Worm (Caenorhabditis elegans) whole organism, L1 larva: ENCODE data around the gene T22B7.22.

Source experiments
- C16A3.4 ChIP-seq: fragments of 150-350 bp; optimal IDR thresholded peaks from 2 replicates; lab custom pipeline; 2014; ENCODE audit warnings: missing biosample characterization, missing genetic modification characterization
- Y116A8C.19 ChIP-seq: sonication (generic microtip); optimal IDR thresholded peaks from 2 replicates; lab custom pipeline; 2016; ENCODE audit warnings: missing compliant biosample characterization, missing genetic modification characterization, borderline replicate concordance
- alr-1 ChIP-seq: fragments of 200-800 bp; sonication (Bioruptor generic); optimal IDR thresholded peaks from 2 replicates; lab custom pipeline; 2018; ENCODE audit warnings: borderline replicate concordance, mild to moderate bottlenecking, missing genetic modification characterization, missing compliant biosample characterization
- aly-2 ChIP-seq: fragments of 150-350 bp; optimal IDR thresholded peaks from 2 replicates; lab custom pipeline; 2014; ENCODE audit warnings: missing biosample characterization, missing genetic modification characterization
- blmp-1 ChIP-seq: fragments of 150-350 bp; optimal IDR thresholded peaks from 2 replicates; lab custom pipeline; 2014; ENCODE audit warnings: missing biosample characterization, missing genetic modification characterization
- ceh-82 ChIP-seq, 3 experiments: fragments of 150-350 bp in 1 of 3; sonication (generic microtip) in 2 of 3; optimal IDR thresholded peaks; 2 replicates each; lab custom pipeline; 2014 to 2017; ENCODE audit warnings: missing biosample characterization in 3 of 3, missing genetic modification characterization in 3 of 3
- ceh-88 ChIP-seq: fragments of 200-800 bp; sonication (Bioruptor generic); IDR thresholded peaks from 2 replicates; pipeline ENCODE4 v1.3.6; 2022; ENCODE audit warnings: missing genetic modification characterization, missing compliant biosample characterization
- ceh-90 ChIP-seq: sonication (generic microtip); optimal IDR thresholded peaks from 2 replicates; lab custom pipeline; 2016; ENCODE audit warnings: missing genetic modification characterization, missing compliant biosample characterization
- ces-1 ChIP-seq: fragments of 150-350 bp; optimal IDR thresholded peaks from 2 replicates; lab custom pipeline; 2014; ENCODE audit warnings: missing biosample characterization, missing genetic modification reagents, missing genetic modification characterization
- dpl-1 ChIP-seq, 3 experiments: fragments of 150-350 bp in 2 of 3; sonication (generic microtip) in 1 of 3; optimal IDR thresholded peaks; 2 replicates each; lab custom pipeline; 2014 to 2017; ENCODE audit warnings: missing biosample characterization in 3 of 3, missing genetic modification characterization in 3 of 3, missing genetic modification reagents in 3 of 3
- dsc-1 ChIP-seq: sonication (generic microtip); optimal IDR thresholded peaks from 2 replicates; lab custom pipeline; 2016; ENCODE audit warnings: mild to moderate bottlenecking, missing genetic modification characterization, missing compliant biosample characterization
- efl-1 ChIP-seq, 4 experiments: fragments of 150-350 bp; optimal IDR thresholded peaks in 3 of 4; peaks in 1 of 4; 1 replicate in 1 of 4; 2 replicates in 3 of 4; lab custom pipeline; 2014; ENCODE audit warnings: missing biosample characterization in 2 of 4, missing genetic modification characterization in 2 of 4, missing genetic modification reagents in 2 of 4
- efl-3 ChIP-seq: fragments of 200-800 bp; sonication (Bioruptor generic); optimal IDR thresholded peaks from 2 replicates; lab custom pipeline; 2018; ENCODE audit warnings: mild to moderate bottlenecking, missing genetic modification characterization, missing compliant biosample characterization
- egl-13 ChIP-seq: sonication (generic microtip); optimal IDR thresholded peaks from 2 replicates; lab custom pipeline; 2016; ENCODE audit warnings: missing genotype, missing genetic modification reagents, missing genetic modification characterization, missing compliant biosample characterization
- elt-2 ChIP-seq: sonication (generic microtip); optimal IDR thresholded peaks from 2 replicates; lab custom pipeline; 2016; ENCODE audit warnings: missing genetic modification characterization, mild to moderate bottlenecking, inconsistent platforms, missing compliant biosample characterization, missing genetic modification reagents
- fkh-10 ChIP-seq: sonication (generic microtip); optimal IDR thresholded peaks from 2 replicates; lab custom pipeline; 2017; ENCODE audit warnings: missing biosample characterization, missing genetic modification reagents, missing genetic modification characterization
- fkh-8 ChIP-seq: sonication (generic microtip); optimal IDR thresholded peaks from 2 replicates; lab custom pipeline; 2016; ENCODE audit warnings: mild to moderate bottlenecking, missing genetic modification characterization, missing compliant biosample characterization
- hlh-4 ChIP-seq: sonication (generic microtip); optimal IDR thresholded peaks from 2 replicates; lab custom pipeline; 2016; ENCODE audit warnings: mild to moderate bottlenecking, missing genetic modification characterization, missing compliant biosample characterization
- hpl-2 ChIP-seq: fragments of 150-350 bp; optimal IDR thresholded peaks from 2 replicates; lab custom pipeline; 2014; ENCODE audit warnings: missing biosample characterization, missing genetic modification reagents, missing genetic modification characterization
- isw-1 ChIP-seq: fragments of 200-800 bp; sonication (Bioruptor generic); IDR thresholded peaks from 2 replicates; pipeline ENCODE4 v1.3.6; 2022; ENCODE audit warnings: missing genetic modification characterization, missing compliant biosample characterization
- lin-13 ChIP-seq: fragments of 150-350 bp; optimal IDR thresholded peaks from 2 replicates; lab custom pipeline; 2014; ENCODE audit warnings: missing biosample characterization, missing genetic modification reagents, missing genetic modification characterization
- lin-35 ChIP-seq, 2 experiments: fragments of 150-350 bp; optimal IDR thresholded peaks; 2 replicates each; lab custom pipeline; 2014; ENCODE audit warnings: missing biosample characterization in 2 of 2, missing genetic modification characterization in 2 of 2, missing genetic modification reagents in 2 of 2
- lir-3 ChIP-seq: sonication (generic microtip); optimal IDR thresholded peaks from 2 replicates; lab custom pipeline; 2016; ENCODE audit warnings: mild to moderate bottlenecking, missing genetic modification characterization, moderate library complexity, missing compliant biosample characterization; ENCODE audit not compliant: poor library complexity
- mab-9 ChIP-seq: fragments of 200-800 bp; sonication (Bioruptor generic); IDR thresholded peaks from 2 replicates; pipeline ENCODE4 v1.3.6; 2022; ENCODE audit warnings: missing genetic modification reagents, missing genetic modification characterization, missing compliant biosample characterization
- mef-2 ChIP-seq: fragments of 150-350 bp; optimal IDR thresholded peaks from 2 replicates; lab custom pipeline; 2014; ENCODE audit warnings: missing biosample characterization, missing genetic modification characterization
- mep-1 ChIP-seq: fragments of 150-350 bp; optimal IDR thresholded peaks from 2 replicates; lab custom pipeline; 2014; ENCODE audit warnings: missing biosample characterization, missing genetic modification characterization
- nhr-12 ChIP-seq: sonication (generic microtip); optimal IDR thresholded peaks from 2 replicates; lab custom pipeline; 2017; ENCODE audit warnings: missing biosample characterization, missing genetic modification characterization
- nhr-71 ChIP-seq: sonication (generic microtip); optimal IDR thresholded peaks from 2 replicates; lab custom pipeline; 2016; ENCODE audit warnings: mild to moderate bottlenecking, missing genetic modification characterization, moderate library complexity, missing compliant biosample characterization
- nhr-76 ChIP-seq: sonication (generic microtip); optimal IDR thresholded peaks from 2 replicates; lab custom pipeline; 2017; ENCODE audit warnings: missing biosample characterization, missing genetic modification characterization
- nhr-77 ChIP-seq: fragments of 150-350 bp; optimal IDR thresholded peaks from 2 replicates; lab custom pipeline; 2014; ENCODE audit warnings: missing biosample characterization, missing genetic modification characterization
- nhr-85 ChIP-seq: sonication (generic microtip); peaks from one replicate; lab custom pipeline; 2016; ENCODE audit warnings: missing genetic modification characterization, inconsistent platforms, missing compliant biosample characterization
- nhr-90 ChIP-seq: sonication (generic microtip); optimal IDR thresholded peaks from 2 replicates; lab custom pipeline; 2016; ENCODE audit warnings: mild to moderate bottlenecking, missing genetic modification characterization, missing compliant biosample characterization; ENCODE audit not compliant: poor library complexity
- pax-3 ChIP-seq: fragments of 200-800 bp; sonication (Bioruptor generic); optimal IDR thresholded peaks from 2 replicates; lab custom pipeline; 2018; ENCODE audit warnings: mild to moderate bottlenecking, missing genetic modification characterization, moderate library complexity, missing compliant biosample characterization
- pqm-1 ChIP-seq: sonication (generic microtip); optimal IDR thresholded peaks from 3 replicates; lab custom pipeline; 2017; ENCODE audit warnings: missing biosample characterization, missing genetic modification characterization
- skn-1 ChIP-seq: fragments of 150-350 bp; optimal IDR thresholded peaks from 2 replicates; lab custom pipeline; 2014; ENCODE audit warnings: missing biosample characterization, missing genetic modification characterization
- sptf-1 ChIP-seq: fragments of 150-350 bp; optimal IDR thresholded peaks from 2 replicates; lab custom pipeline; 2014; ENCODE audit warnings: missing biosample characterization, missing genetic modification characterization
- tlp-1 ChIP-seq: fragments of 150-350 bp; optimal IDR thresholded peaks from 2 replicates; lab custom pipeline; 2014; ENCODE audit warnings: missing biosample characterization, missing genetic modification characterization
- unc-130 ChIP-seq: fragments of 150-350 bp; optimal IDR thresholded peaks from 2 replicates; lab custom pipeline; 2017; ENCODE audit warnings: missing biosample characterization, missing genetic modification characterization, inconsistent platforms
- unc-30 ChIP-seq: sonication (generic microtip); optimal IDR thresholded peaks from 2 replicates; lab custom pipeline; 2017; ENCODE audit warnings: missing biosample characterization, missing genetic modification characterization
- unc-62 ChIP-seq: fragments of 150-350 bp; optimal IDR thresholded peaks from 2 replicates; lab custom pipeline; 2014; ENCODE audit warnings: missing biosample characterization, missing genetic modification reagents, missing genetic modification characterization
- unc-86 ChIP-seq: sonication (generic microtip); optimal IDR thresholded peaks from 2 replicates; lab custom pipeline; 2016; ENCODE audit warnings: missing genetic modification characterization, missing compliant biosample characterization
- zag-1 ChIP-seq: fragments of 150-350 bp; optimal IDR thresholded peaks from 2 replicates; lab custom pipeline; 2014; ENCODE audit warnings: missing biosample characterization, missing genetic modification characterization
- ztf-4 ChIP-seq: fragments of 150-350 bp; optimal IDR thresholded peaks from 2 replicates; lab custom pipeline; 2014; ENCODE audit warnings: missing biosample characterization, missing genetic modification characterization

T22B7.22 gene

ce11 chrX:5686065-5686464 lies 26.3 kb downstream of the T22B7.22 start, which contains the start of gene set-20 (continued):
- TF ChIP-seq egl-13, result peak; percentile 10
- TF ChIP-seq hpl-2 (GFP tag; lab: Kevin White, UChicago), result no peak
- TF ChIP-seq alr-1 (tag; lab: Kevin White, UChicago), result no peak
- TF ChIP-seq hlh-4 (tag; lab: Kevin White, UChicago), result no peak
- peak; percentile 45 for TF ChIP-seq ztf-4 (tag; lab: Kevin White, UChicago)
- no peak for TF ChIP-seq unc-62
- peak; percentile 57 for TF ChIP-seq fkh-10
- TF ChIP-seq unc-86 (tag; lab: Kevin White, UChicago), result peak; percentile 13
- no peak for TF ChIP-seq pax-3
- no peak for TF ChIP-seq nhr-90 (tag; lab: Kevin White, UChicago)
- TF ChIP-seq nhr-12 (tag; lab: Kevin White, UChicago), result no peak
- TF ChIP-seq isw-1 (GFP tag; lab: Robert Waterston, UW), result no peak
- no peak for TF ChIP-seq efl-3
- peak; percentile 69 for TF ChIP-seq blmp-1
- peak; percentile 26 for TF ChIP-seq C16A3.4
- no peak for TF ChIP-seq tlp-1 (tag; lab: Kevin White, UChicago)
- no peak for TF ChIP-seq lir-3 (tag; lab: Kevin White, UChicago)
- no peak for TF ChIP-seq mef-2
- TF ChIP-seq sptf-1 (tag; lab: Kevin White, UChicago), result no peak
- TF ChIP-seq dsc-1 (tag; lab: Kevin White, UChicago), result peak; percentile 29
- peak; percentile 86 for TF ChIP-seq nhr-85 (tag; lab: Kevin White, UChicago)
- no peak for TF ChIP-seq ceh-90 (tag; lab: Kevin White, UChicago)
- TF ChIP-seq lin-13, result no peak
- peak; percentile 80 for TF ChIP-seq mep-1
- no peak for TF ChIP-seq zag-1 (tag; lab: Kevin White, UChicago)
- TF ChIP-seq unc-130 (tag; lab: Kevin White, UChicago), result no peak
- TF ChIP-seq nhr-71, result peak; percentile 72
- TF ChIP-seq fkh-8, result peak; percentile 69
- no peak for TF ChIP-seq unc-30 (tag; lab: Kevin White, UChicago)
- no peak for TF ChIP-seq pqm-1 (tag; lab: Kevin White, UChicago)
- no peak for TF ChIP-seq skn-1 (tag; lab: Kevin White, UChicago)
- no peak for TF ChIP-seq ceh-88 (GFP tag; lab: Robert Waterston, UW)

DNA sequence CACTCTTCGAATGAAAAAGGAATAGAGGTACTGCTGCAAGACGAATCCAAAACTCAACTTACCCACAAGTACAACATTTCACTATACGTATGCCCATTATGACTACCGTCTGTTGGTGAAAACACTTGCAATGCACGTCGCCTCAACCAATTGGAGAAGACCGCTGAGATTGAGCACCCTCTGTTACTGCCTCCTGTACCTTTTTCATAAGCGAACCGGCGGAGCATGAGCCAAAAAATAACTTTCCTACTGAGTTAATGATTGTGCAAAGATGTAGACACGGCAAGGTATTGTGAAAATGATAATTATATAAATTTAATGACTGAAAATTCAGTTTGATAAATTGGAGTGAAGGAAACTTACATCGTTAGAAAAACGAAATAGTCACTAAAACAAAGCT lies 29.3 kb downstream of the T22B7.22 start:
- TF ChIP-seq efl-1 (optimal IDR thresholded peaks at IDR 0.05; lab: Kevin White, UChicago), result no peak
- TF ChIP-seq efl-1 (GFP tag; optimal IDR thresholded peaks at IDR 0.05 in 1 of 2; lab: Kevin White, UChicago), result no peak
- no peak for TF ChIP-seq hpl-2 (GFP tag; lab: Kevin White, UChicago)
- no peak for TF ChIP-seq nhr-71
- TF ChIP-seq mab-9 (GFP tag; lab: Robert Waterston, UW), result no peak
- no peak for TF ChIP-seq dpl-1 (GFP tag; optimal IDR thresholded peaks at IDR 0.05; lab: Kevin White, UChicago)
- TF ChIP-seq ceh-82 (tag; optimal IDR thresholded peaks at IDR 0.05; lab: Kevin White, UChicago), result no peak
- TF ChIP-seq Y116A8C.19 (tag; lab: Kevin White, UChicago), result no peak
- TF ChIP-seq nhr-76 (tag; lab: Kevin White, UChicago), result no peak

DNA sequence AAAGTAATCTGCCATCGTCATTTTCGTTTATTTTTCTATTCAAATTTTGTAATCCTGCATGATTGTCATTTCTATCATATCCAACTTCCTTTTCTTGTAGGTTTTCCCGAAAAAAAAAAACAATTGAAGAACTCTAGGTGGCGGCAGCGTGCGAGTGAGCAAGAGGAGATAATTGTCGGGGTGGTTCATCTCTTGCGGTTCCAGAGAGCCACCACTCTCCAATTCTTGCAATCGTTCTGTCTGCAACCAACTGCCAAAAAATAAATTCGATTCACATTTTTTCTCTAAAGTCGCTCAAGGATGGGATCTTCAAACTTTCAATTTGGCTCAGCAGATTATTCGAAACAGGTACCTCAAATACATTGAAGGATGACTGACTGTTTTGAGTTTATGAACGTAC lies 32.3 kb downstream of the T22B7.22 start, which contains the start of gene W01C8.1:
Gene W01C8.1, plus strand, starts transcription at position 301 of the 400 bp plus-strand sequence.
- TF ChIP-seq unc-86 (tag; lab: Kevin White, UChicago) (no peak), efl-1 (optimal IDR thresholded peaks at IDR 0.05; lab: Kevin White, UChicago) (no peak), efl-1 (GFP tag; optimal IDR thresholded peaks at IDR 0.05 in 1 of 2; lab: Kevin White, UChicago) (peak in 1 of 2 experiments; percentile 40)

DNA sequence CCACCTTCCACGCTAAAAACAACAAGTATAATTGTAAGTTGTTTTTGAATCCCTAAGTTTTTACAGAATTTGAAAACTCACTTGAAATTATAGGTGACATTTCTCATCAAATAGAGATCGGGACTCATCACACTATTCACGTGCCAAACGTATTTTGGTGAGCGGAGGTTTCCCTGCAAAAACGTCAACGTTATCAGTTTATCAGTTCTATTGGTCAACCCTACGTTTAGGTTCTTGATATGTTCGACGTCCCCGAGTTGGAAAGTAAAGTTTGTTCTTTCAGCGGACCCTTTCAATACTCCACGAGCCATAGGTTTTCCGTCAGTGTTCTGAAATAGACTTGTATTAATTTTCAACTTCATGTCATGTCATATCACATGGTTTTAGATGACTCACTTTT lies 35.6 kb downstream of the T22B7.22 start:
- TF ChIP-seq elt-2 (tag; lab: Kevin White, UChicago) (peak; percentile 2), lin-35 (GFP tag; optimal IDR thresholded peaks at IDR 0.05; lab: Kevin White, UChicago) (peak in 1 of 2 experiments; percentile 12), fkh-8 (no peak), efl-1 (optimal IDR thresholded peaks at IDR 0.05; lab: Kevin White, UChicago) (no peak), efl-1 (GFP tag; optimal IDR thresholded peaks at IDR 0.05 in 1 of 2; lab: Kevin White, UChicago) (peak in 1 of 2 experiments; percentile 90), aly-2 (tag; lab: Kevin White, UChicago) (no peak), ces-1 (GFP tag; lab: Kevin White, UChicago) (no peak), nhr-77 (no peak), nhr-71 (peak; percentile 2)
